Fruit fly (Drosophila melanogaster) whole organism, prepupa: Measurements from ENCODE around the gene defl.

Source experiments
- Blimp-1 ChIP-seq: fragments of 200-800 bp; sonication (Bioruptor generic); optimal IDR thresholded peaks from 3 replicates; lab custom pipeline; 2017; ENCODE audit warnings: missing biosample characterization, missing genetic modification characterization, mild to moderate bottlenecking, moderate library complexity, missing genetic modification reagents
- CG10669 ChIP-seq: fragments of 200-800 bp; sonication (Bioruptor generic); optimal IDR thresholded peaks from 3 replicates; lab custom pipeline; 2018; ENCODE audit warnings: missing biosample characterization, mild to moderate bottlenecking, missing genetic modification characterization, moderate library complexity
- CG11294 ChIP-seq: fragments of 200-800 bp; sonication (Bioruptor generic); IDR thresholded peaks from 2 replicates; pipeline ENCODE4 v1.3.6; 2022; ENCODE audit warnings: missing biosample characterization, missing genetic modification characterization
- CG11762 ChIP-seq: fragments of 200-800 bp; sonication (Bioruptor generic); optimal IDR thresholded peaks from 3 replicates; lab custom pipeline; 2016; ENCODE audit warnings: missing biosample characterization, missing genetic modification characterization; ENCODE audit not compliant: insufficient read depth
- CG11902 ChIP-seq: fragments of 200-800 bp; sonication (Bioruptor generic); optimal IDR thresholded peaks from 3 replicates; lab custom pipeline; 2016; ENCODE audit warnings: missing biosample characterization, missing genetic modification characterization
- CG1621 ChIP-seq: fragments of 200-800 bp; sonication (Bioruptor generic); optimal IDR thresholded peaks from 3 replicates; lab custom pipeline; 2018; ENCODE audit warnings: missing biosample characterization, mild to moderate bottlenecking, missing genetic modification characterization
- CG16779 ChIP-seq: fragments of 200-800 bp; sonication (Bioruptor generic); optimal IDR thresholded peaks from 3 replicates; lab custom pipeline; 2017; ENCODE audit warnings: missing biosample characterization, mild to moderate bottlenecking, missing genetic modification characterization
- CG31627 ChIP-seq: fragments of 200-800 bp; sonication (Bioruptor generic); optimal IDR thresholded peaks from 3 replicates; lab custom pipeline; 2016; ENCODE audit warnings: missing biosample characterization, missing genetic modification characterization
- CG32006 ChIP-seq: fragments of 200-800 bp; sonication (Bioruptor generic); optimal IDR thresholded peaks from 3 replicates; lab custom pipeline; 2017; ENCODE audit warnings: missing biosample characterization, mild to moderate bottlenecking, missing genetic modification characterization
- CG34406 ChIP-seq: fragments of 200-800 bp; sonication (Bioruptor generic); optimal IDR thresholded peaks from 3 replicates; lab custom pipeline; 2016; ENCODE audit warnings: missing biosample characterization, missing genetic modification characterization
- CG3919 ChIP-seq: fragments of 200-800 bp; sonication (Bioruptor generic); optimal IDR thresholded peaks from 3 replicates; lab custom pipeline; 2016; ENCODE audit warnings: missing biosample characterization, missing genetic modification characterization
- CG4318 ChIP-seq: fragments of 200-800 bp; sonication (Bioruptor generic); optimal IDR thresholded peaks from 3 replicates; lab custom pipeline; 2017; ENCODE audit warnings: missing biosample characterization, mild to moderate bottlenecking, missing genetic modification characterization
- CG6163 ChIP-seq: fragments of 200-800 bp; sonication (Bioruptor generic); IDR thresholded peaks from 3 replicates; pipeline ENCODE4 v1.3.6; 2022; ENCODE audit warnings: missing biosample characterization, missing genetic modification characterization
- CG6792 ChIP-seq: fragments of 200-800 bp; sonication (Bioruptor generic); optimal IDR thresholded peaks from 3 replicates; lab custom pipeline; 2016; ENCODE audit warnings: missing biosample characterization, missing genetic modification characterization
- CG6854 ChIP-seq: fragments of 200-800 bp; sonication (Bioruptor generic); optimal IDR thresholded peaks from 2 replicates; lab custom pipeline; 2017; ENCODE audit warnings: missing biosample characterization, mild to moderate bottlenecking, missing genetic modification characterization
- CG8119 ChIP-seq: fragments of 200-800 bp; sonication (Bioruptor generic); IDR thresholded peaks from 3 replicates; pipeline ENCODE4 v1.3.6; 2022; ENCODE audit warnings: missing biosample characterization, missing genetic modification characterization
- Eip75B ChIP-seq: fragments of 200-800 bp; sonication (Bioruptor generic); optimal IDR thresholded peaks from 3 replicates; lab custom pipeline; 2016; ENCODE audit warnings: missing biosample characterization, missing genetic modification characterization
- Eip78C ChIP-seq: fragments of 200-800 bp; sonication (Bioruptor generic); peaks from one replicate; lab custom pipeline; 2016; ENCODE audit warnings: missing biosample characterization, missing genetic modification characterization
- Eip93F ChIP-seq: fragments of 200-800 bp; sonication (Bioruptor generic); optimal IDR thresholded peaks from 2 replicates; lab custom pipeline; 2016; ENCODE audit warnings: missing biosample characterization, mild to moderate bottlenecking, missing genetic modification characterization
- Ets21C ChIP-seq: fragments of 200-800 bp; sonication (Bioruptor generic); optimal IDR thresholded peaks from 3 replicates; lab custom pipeline; 2016; ENCODE audit warnings: missing biosample characterization, missing genetic modification characterization
- Gug ChIP-seq: fragments of 200-800 bp; sonication (Bioruptor generic); IDR thresholded peaks from 2 replicates; pipeline ENCODE4 v1.3.6; 2022; ENCODE audit warnings: missing biosample characterization, missing genetic modification characterization
- Hr39 ChIP-seq: fragments of 200-800 bp; sonication (Bioruptor generic); optimal IDR thresholded peaks from 2 replicates; lab custom pipeline; 2016; ENCODE audit warnings: missing biosample characterization, missing genetic modification characterization
- Met ChIP-seq: fragments of 200-800 bp; sonication (Bioruptor generic); optimal IDR thresholded peaks from 3 replicates; lab custom pipeline; 2016; ENCODE audit warnings: missing biosample characterization, missing genetic modification characterization
- Sox102F ChIP-seq: fragments of 200-800 bp; sonication (Bioruptor generic); optimal IDR thresholded peaks from 2 replicates; lab custom pipeline; 2016; ENCODE audit warnings: missing biosample characterization, mild to moderate bottlenecking, missing genetic modification characterization
- Sox14 ChIP-seq: fragments of 200-800 bp; sonication (Bioruptor generic); optimal IDR thresholded peaks from 3 replicates; lab custom pipeline; 2016; ENCODE audit warnings: missing biosample characterization, missing genetic modification characterization
- acj6 ChIP-seq: fragments of 200-800 bp; sonication (Bioruptor generic); optimal IDR thresholded peaks from 3 replicates; lab custom pipeline; 2016; ENCODE audit warnings: missing biosample characterization, missing genetic modification characterization
- cyc ChIP-seq: fragments of 200-800 bp; sonication (Bioruptor generic); optimal IDR thresholded peaks from 3 replicates; lab custom pipeline; 2016; ENCODE audit warnings: missing biosample characterization, missing genetic modification characterization
- dsx ChIP-seq: fragments of 200-800 bp; optimal IDR thresholded peaks from 3 replicates; lab custom pipeline; 2019; ENCODE audit warnings: missing biosample characterization, mild to moderate bottlenecking, missing genetic modification characterization, moderate library complexity; ENCODE audit not compliant: poor library complexity, severe bottlenecking
- eg ChIP-seq: fragments of 200-800 bp; sonication (Bioruptor generic); IDR thresholded peaks from 3 replicates; pipeline ENCODE4 v1.3.6; 2022; ENCODE audit warnings: missing biosample characterization, missing genetic modification characterization
- esn ChIP-seq: fragments of 200-800 bp; sonication (Bioruptor generic); optimal IDR thresholded peaks from 2 replicates; lab custom pipeline; 2016; ENCODE audit warnings: missing biosample characterization, mild to moderate bottlenecking, missing genetic modification characterization, moderate library complexity
- fkh ChIP-seq: fragments of 200-800 bp; sonication (Bioruptor generic); optimal IDR thresholded peaks from 3 replicates; lab custom pipeline; 2017; ENCODE audit warnings: missing biosample characterization, mild to moderate bottlenecking, missing genetic modification characterization, moderate library complexity
- lz ChIP-seq: fragments of 200-800 bp; sonication (Bioruptor generic); optimal IDR thresholded peaks from 3 replicates; lab custom pipeline; 2016; ENCODE audit warnings: missing biosample characterization, missing genetic modification characterization
- net ChIP-seq: fragments of 200-800 bp; sonication (Bioruptor generic); optimal IDR thresholded peaks from 3 replicates; lab custom pipeline; 2016; ENCODE audit warnings: missing biosample characterization, missing genetic modification characterization
- pdm3 ChIP-seq: fragments of 200-800 bp; sonication (Bioruptor generic); optimal IDR thresholded peaks from 3 replicates; lab custom pipeline; 2016; ENCODE audit warnings: missing biosample characterization, missing genetic modification characterization
- salr ChIP-seq, 2 experiments: fragments of 200-800 bp; sonication (Bioruptor generic); optimal IDR thresholded peaks; 3 replicates each; lab custom pipeline; 2016 to 2018; ENCODE audit warnings: missing biosample characterization in 2 of 2, missing genetic modification characterization in 2 of 2, mild to moderate bottlenecking in 1 of 2
- ss ChIP-seq, 2 experiments: fragments of 200-800 bp; sonication (Bioruptor generic); optimal IDR thresholded peaks; 2 replicates in 1 of 2; 3 replicates in 1 of 2; lab custom pipeline; 2017 to 2018; ENCODE audit warnings: mild to moderate bottlenecking in 2 of 2, missing biosample characterization in 2 of 2, missing genetic modification characterization in 2 of 2, moderate library complexity in 1 of 2
- svp ChIP-seq: fragments of 200-800 bp; sonication (Bioruptor generic); peaks from one replicate; lab custom pipeline; 2016; ENCODE audit warnings: missing biosample characterization, missing genetic modification characterization
- topi ChIP-seq: fragments of 200-800 bp; sonication (Bioruptor generic); optimal IDR thresholded peaks from 3 replicates; lab custom pipeline; 2016; ENCODE audit warnings: missing biosample characterization, missing genetic modification characterization

Gene defl

dm6 chr3L:9691476-9691826, 31.8 kb upstream of the defl start:
- TF ChIP-seq CG4318 (GFP tag; lab: Kevin White, UChicago) (no peak), Sox14 (no peak), CG10669 (no peak), CG6854 (GFP tag; lab: Kevin White, UChicago) (no peak), acj6 (GFP tag; lab: Kevin White, UChicago) (no peak), fkh (GFP tag; lab: Kevin White, UChicago) (no peak), cyc (GFP tag; lab: Kevin White, UChicago) (no peak), Blimp-1 (GFP tag; lab: Kevin White, UChicago) (no peak), salr (GFP tag; optimal IDR thresholded peaks at IDR 0.05; lab: Kevin White, UChicago) (no peak), CG11294 (GFP tag; lab: Robert Waterston, UW) (no peak), CG34406 (GFP tag; lab: Kevin White, UChicago) (no peak), pdm3 (GFP tag; lab: Kevin White, UChicago) (no peak), CG11762 (GFP tag; lab: Kevin White, UChicago) (no peak), topi (no peak)
- TF ChIP-seq, all 60 proteins: peak for 0

- TF ChIP-seq svp (GFP tag; lab: Kevin White, UChicago) (peak; percentile 84), Hr39 (no peak), CG4318 (GFP tag; lab: Kevin White, UChicago) (no peak), esn (GFP tag; lab: Kevin White, UChicago) (no peak), Met (no peak), CG31627 (GFP tag; lab: Kevin White, UChicago) (no peak), CG3919 (GFP tag; lab: Kevin White, UChicago) (no peak), acj6 (GFP tag; lab: Kevin White, UChicago) (no peak), eg (GFP tag; lab: Robert Waterston, UW) (no peak; the same call in 1 of the 3 replicates), Eip75B (no peak), CG32006 (GFP tag; lab: Kevin White, UChicago) (no peak), CG6792 (GFP tag; lab: Kevin White, UChicago) (no peak), ss (GFP tag; optimal IDR thresholded peaks at IDR 0.05; lab: Kevin White, UChicago) (no peak), Gug (GFP tag; lab: Robert Waterston, UW) (no peak), lz (GFP tag; lab: Kevin White, UChicago) (no peak), dsx (GFP tag; lab: Kevin White, UChicago) (peak; percentile 46), CG34406 (GFP tag; lab: Kevin White, UChicago) (no peak), CG6163 (peak; percentile 7; the same call in 1 of the 3 replicates), Eip78C (GFP tag; lab: Kevin White, UChicago) (no peak), Sox14 (no peak), CG11902 (no peak), fkh (GFP tag; lab: Kevin White, UChicago) (peak; percentile 84), CG16779 (tag; lab: Kevin White, UChicago) (no peak), Sox102F (GFP tag; lab: Kevin White, UChicago) (no peak), topi (no peak), CG8119 (GFP tag; lab: Robert Waterston, UW) (no peak), CG1621 (tag; lab: Kevin White, UChicago) (no peak), net (GFP tag; lab: Kevin White, UChicago) (no peak), Ets21C (GFP tag; lab: Kevin White, UChicago) (no peak), Eip93F (GFP tag; lab: Kevin White, UChicago) (no peak)
Measured at dm6 chr3L:9692234-9692891, 30.9 kb upstream of the defl start.
